Fruit fly (Drosophila melanogaster): ENCODE measurements around the gene Rpn7.
A peak's percentile ranks its signal among the peaks of the same experiment; 100 is the strongest.

Gene Rpn7

dm6 chr3R:22468829-22469487, 7.1 kb upstream of the Rpn7 start (continued):
- TF ChIP-seq ac (GFP tag; optimal IDR thresholded peaks at IDR 0.05) (no peak), pzg (GFP tag; optimal IDR thresholded peaks at IDR 0.05) (peak; percentile 3), sima (GFP tag; optimal IDR thresholded peaks at IDR 0.05) (peak; percentile 63), emc (GFP tag; optimal IDR thresholded peaks at IDR 0.05) (peak; percentile 78), sqz (GFP tag; optimal IDR thresholded peaks at IDR 0.05) (no peak), CG9932 (GFP tag; IDR thresholded peaks at IDR 0.05) (peak; percentile 81), Asciz (GFP tag; optimal IDR thresholded peaks at IDR 0.05) (peak; percentile 72), Jarid2 (GFP tag; optimal IDR thresholded peaks at IDR 0.05) (peak; percentile 65), CG12104 (GFP tag; optimal IDR thresholded peaks at IDR 0.05) (peak; percentile 68), fd96Cb (tag; optimal IDR thresholded peaks at IDR 0.05) (peak; percentile 84), Taf1 (GFP tag; IDR thresholded peaks at IDR 0.05) (peak; percentile 54; the same call in 1 of the 2 replicates), CG9797 (GFP tag; optimal IDR thresholded peaks at IDR 0.05) (no peak), CG12299 (tag; optimal IDR thresholded peaks at IDR 0.05) (peak; percentile 81), TFAM (GFP tag; optimal IDR thresholded peaks at IDR 0.05) (no peak), CG10431 (GFP tag; optimal IDR thresholded peaks at IDR 0.05) (no peak), lbe (GFP tag; optimal IDR thresholded peaks at IDR 0.05) (no peak), bigmax (GFP tag; optimal IDR thresholded peaks at IDR 0.05) (peak; percentile 34), CG10565 (GFP tag; optimal IDR thresholded peaks at IDR 0.05) (peak; percentile 51), CG33557 (GFP tag; optimal IDR thresholded peaks at IDR 0.05) (no peak), CG10274 (GFP tag; optimal IDR thresholded peaks at IDR 0.05) (peak; percentile 98), MTF-1 (GFP tag; optimal IDR thresholded peaks at IDR 0.05; ENCODE audit: borderline replicate concordance) (peak; percentile 1), E2f1 (GFP tag; IDR thresholded peaks at IDR 0.05) (peak; percentile 76), sc (optimal IDR thresholded peaks at IDR 0.05) (no peak), sc (GFP tag; optimal IDR thresholded peaks at IDR 0.05) (peak; percentile 45), Sry-β (GFP tag; optimal IDR thresholded peaks at IDR 0.05) (no peak), bbx (GFP tag; IDR thresholded peaks at IDR 0.05; ENCODE audit: partially characterized antibody) (no peak), BtbVII (GFP tag; optimal IDR thresholded peaks at IDR 0.05) (peak; percentile 88), CG8359 (GFP tag; optimal IDR thresholded peaks at IDR 0.05; ENCODE audit: borderline replicate concordance) (no peak), CG16863 (GFP tag; optimal IDR thresholded peaks at IDR 0.05) (peak; percentile 82), HHEX (GFP tag; optimal IDR thresholded peaks at IDR 0.05) (peak; percentile 90), Blimp-1 (GFP tag; optimal IDR thresholded peaks at IDR 0.05) (peak; percentile 75), Neu2 (GFP tag; optimal IDR thresholded peaks at IDR 0.05; ENCODE audit: borderline replicate concordance) (no peak), BEAF-32 (GFP tag; optimal IDR thresholded peaks at IDR 0.05) (no peak), Hmr (GFP tag; optimal IDR thresholded peaks at IDR 0.05) (peak; percentile 95), CG4617 (GFP tag; optimal IDR thresholded peaks at IDR 0.05; ENCODE audit: borderline replicate concordance) (peak; percentile 43), HmgZ (tag; optimal IDR thresholded peaks at IDR 0.05) (peak; percentile 90), CG9876 (GFP tag; optimal IDR thresholded peaks at IDR 0.05) (peak; percentile 80), p53 (GFP tag; optimal IDR thresholded peaks at IDR 0.05) (peak; percentile 78), peb (GFP tag; IDR thresholded peaks at IDR 0.05) (peak; percentile 79), phol (tag; optimal IDR thresholded peaks at IDR 0.05) (peak; percentile 82), CG18476 (GFP tag; optimal IDR thresholded peaks at IDR 0.05) (peak; percentile 81), unc-4 (GFP tag; IDR thresholded peaks at IDR 0.05; ENCODE audit: partially characterized antibody) (no peak), fd102C (GFP tag; optimal IDR thresholded peaks at IDR 0.05) (no peak), az2 (GFP tag; optimal IDR thresholded peaks at IDR 0.05) (peak; percentile 80), CG18599 (GFP tag; optimal IDR thresholded peaks at IDR 0.05) (peak; percentile 97), chm (GFP tag; IDR thresholded peaks at IDR 0.05) (peak; percentile 71; the same call in 1 of the 2 replicates), lov (optimal IDR thresholded peaks at IDR 0.05) (no peak), lov (GFP tag; IDR thresholded peaks at IDR 0.05) (no peak), B-H1 (GFP tag; IDR thresholded peaks at IDR 0.05) (peak; percentile 76)
